Worm (Caenorhabditis elegans) whole organism, L3 larva: ENCODE data around the gene let-756.

Experiments used
- R02D3.7 ChIP-seq: fragments of 150-350 bp; optimal IDR thresholded peaks from 2 replicates; lab custom pipeline; 2014; ENCODE audit warnings: missing biosample characterization, missing genetic modification characterization
- aly-2 ChIP-seq: fragments of 150-350 bp; optimal IDR thresholded peaks from 2 replicates; lab custom pipeline; 2014; ENCODE audit warnings: missing biosample characterization, missing genetic modification characterization
- ama-1 ChIP-seq: fragments of 150-350 bp; optimal IDR thresholded peaks from 2 replicates; lab custom pipeline; 2018
- ceh-16 ChIP-seq: sonication (generic microtip); optimal IDR thresholded peaks from 2 replicates; lab custom pipeline; 2017; ENCODE audit warnings: missing biosample characterization, missing genetic modification characterization
- ceh-28 ChIP-seq: fragments of 150-350 bp; optimal IDR thresholded peaks from 2 replicates; lab custom pipeline; 2014; ENCODE audit warnings: missing biosample characterization, missing genetic modification reagents, missing genetic modification characterization
- ceh-82 ChIP-seq: fragments of 150-350 bp; optimal IDR thresholded peaks from 2 replicates; lab custom pipeline; 2014; ENCODE audit warnings: missing biosample characterization, missing genetic modification characterization
- ceh-9 ChIP-seq: sonication (generic microtip); optimal IDR thresholded peaks from 2 replicates; lab custom pipeline; 2018; ENCODE audit warnings: missing biosample characterization, missing genetic modification characterization
- daf-12 ChIP-seq: fragments of 150-350 bp; optimal IDR thresholded peaks from 2 replicates; lab custom pipeline; 2014; ENCODE audit warnings: missing biosample characterization, missing genetic modification reagents, missing genetic modification characterization
- egl-27 ChIP-seq: sonication (generic microtip); optimal IDR thresholded peaks from 4 replicates; lab custom pipeline; 2017; ENCODE audit warnings: missing biosample characterization, missing genetic modification reagents, missing genetic modification characterization
- elt-1 ChIP-seq: fragments of 150-350 bp; optimal IDR thresholded peaks from 2 replicates; lab custom pipeline; 2014; ENCODE audit warnings: missing biosample characterization, missing genetic modification characterization
- elt-2 ChIP-seq: sonication (generic microtip); optimal IDR thresholded peaks from 2 replicates; lab custom pipeline; 2016; ENCODE audit warnings: missing genetic modification reagents, mild to moderate bottlenecking, missing genetic modification characterization, missing compliant biosample characterization
- elt-3 ChIP-seq, 3 experiments: fragments of 150-350 bp in 1 of 3; sonication (generic microtip) in 2 of 3; optimal IDR thresholded peaks; 2 replicates in 2 of 3; 4 replicates in 1 of 3; lab custom pipeline; 2014 to 2017; ENCODE audit warnings: missing biosample characterization in 3 of 3, missing genetic modification characterization in 3 of 3
- eor-1 ChIP-seq, 2 experiments: fragments of 150-350 bp; optimal IDR thresholded peaks; 2 replicates each; lab custom pipeline; 2014 to 2018; ENCODE audit warnings: missing biosample characterization in 2 of 2, missing genetic modification characterization in 2 of 2
- fkh-10 ChIP-seq: sonication (generic microtip); optimal IDR thresholded peaks from 2 replicates; lab custom pipeline; 2017; ENCODE audit warnings: missing biosample characterization, missing genetic modification reagents, missing genetic modification characterization
- fkh-2 ChIP-seq: fragments of 150-350 bp; optimal IDR thresholded peaks from 2 replicates; lab custom pipeline; 2014; ENCODE audit warnings: missing biosample characterization, missing genetic modification reagents, missing genetic modification characterization
- fos-1 ChIP-seq: fragments of 150-350 bp; optimal IDR thresholded peaks from 2 replicates; lab custom pipeline; 2014; ENCODE audit warnings: missing biosample characterization, missing genetic modification characterization
- hmg-11 ChIP-seq: sonication (generic microtip); optimal IDR thresholded peaks from 2 replicates; lab custom pipeline; 2016; ENCODE audit warnings: missing genetic modification characterization, missing compliant biosample characterization
- jun-1 ChIP-seq: fragments of 150-350 bp; optimal IDR thresholded peaks from 2 replicates; lab custom pipeline; 2014; ENCODE audit warnings: missing biosample characterization, missing genetic modification reagents, missing genetic modification characterization
- lin-15B ChIP-seq: fragments of 150-350 bp; optimal IDR thresholded peaks from 2 replicates; lab custom pipeline; 2014; ENCODE audit warnings: missing biosample characterization, missing genetic modification characterization
- lin-39 ChIP-seq: fragments of 150-350 bp; optimal IDR thresholded peaks from 2 replicates; lab custom pipeline; 2018; ENCODE audit warnings: missing biosample characterization, missing genetic modification reagents, missing genetic modification characterization
- lsy-12 ChIP-seq: sonication (generic microtip); optimal IDR thresholded peaks from 2 replicates; lab custom pipeline; 2016; ENCODE audit warnings: mild to moderate bottlenecking, missing genetic modification characterization, missing compliant biosample characterization
- mdl-1 ChIP-seq: fragments of 150-350 bp; optimal IDR thresholded peaks from 2 replicates; lab custom pipeline; 2014; ENCODE audit warnings: missing biosample characterization, missing genetic modification characterization
- mml-1 ChIP-seq: fragments of 150-350 bp; sonication (generic microtip); optimal IDR thresholded peaks from 3 replicates; lab custom pipeline; 2014; ENCODE audit warnings: missing biosample characterization, missing genetic modification characterization
- nfya-1 ChIP-seq: sonication (generic microtip); optimal IDR thresholded peaks from 2 replicates; lab custom pipeline; 2017; ENCODE audit warnings: missing genetic modification characterization, mild to moderate bottlenecking, missing compliant biosample characterization, antibody characterized with exemption, moderate library complexity; ENCODE audit not compliant: insufficient read depth
- nhr-12 ChIP-seq: fragments of 150-350 bp; optimal IDR thresholded peaks from 2 replicates; lab custom pipeline; 2014; ENCODE audit warnings: missing biosample characterization, missing genetic modification characterization
- nhr-23 ChIP-seq: fragments of 150-350 bp; optimal IDR thresholded peaks from 2 replicates; lab custom pipeline; 2014; ENCODE audit warnings: missing biosample characterization, missing genetic modification reagents, missing genetic modification characterization
- nhr-237 ChIP-seq: fragments of 150-350 bp; optimal IDR thresholded peaks from 2 replicates; lab custom pipeline; 2014; ENCODE audit warnings: missing biosample characterization, missing genetic modification characterization
- nhr-43 ChIP-seq: sonication (generic microtip); optimal IDR thresholded peaks from 2 replicates; lab custom pipeline; 2016; ENCODE audit warnings: mild to moderate bottlenecking, missing genetic modification characterization, missing compliant biosample characterization; ENCODE audit not compliant: poor library complexity, severe bottlenecking
- nhr-67 ChIP-seq: fragments of 150-350 bp; optimal IDR thresholded peaks from 2 replicates; lab custom pipeline; 2014; ENCODE audit warnings: missing biosample characterization, missing genetic modification characterization
- nhr-76 ChIP-seq: fragments of 150-350 bp; sonication (generic microtip); optimal IDR thresholded peaks from 5 replicates; lab custom pipeline; 2014; ENCODE audit warnings: missing biosample characterization, missing genetic modification characterization
- nhr-77 ChIP-seq: fragments of 150-350 bp; optimal IDR thresholded peaks from 2 replicates; lab custom pipeline; 2014; ENCODE audit warnings: missing biosample characterization, missing genetic modification characterization
- pha-4 ChIP-seq: fragments of 150-350 bp; optimal IDR thresholded peaks from 2 replicates; lab custom pipeline; 2014; ENCODE audit warnings: missing biosample characterization, missing genetic modification reagents, missing genetic modification characterization
- pqm-1 ChIP-seq: fragments of 150-350 bp; optimal IDR thresholded peaks from 2 replicates; lab custom pipeline; 2017; ENCODE audit warnings: missing biosample characterization, missing genetic modification characterization, inconsistent platforms
- skn-1 ChIP-seq: fragments of 150-350 bp; optimal IDR thresholded peaks from 2 replicates; lab custom pipeline; 2014; ENCODE audit warnings: missing biosample characterization, missing genetic modification characterization
- snpc-4 ChIP-seq: fragments of 150-350 bp; optimal IDR thresholded peaks from 2 replicates; lab custom pipeline; 2014; ENCODE audit warnings: missing biosample characterization, missing genetic modification characterization
- unc-39 ChIP-seq: sonication (generic microtip); optimal IDR thresholded peaks from 4 replicates; lab custom pipeline; 2017; ENCODE audit warnings: missing biosample characterization, missing genetic modification characterization
- ztf-11 ChIP-seq: fragments of 150-350 bp; optimal IDR thresholded peaks from 2 replicates; lab custom pipeline; 2014; ENCODE audit warnings: missing biosample characterization, missing genetic modification characterization
- ztf-4 ChIP-seq: fragments of 150-350 bp; optimal IDR thresholded peaks from 2 replicates; lab custom pipeline; 2014; ENCODE audit warnings: missing biosample characterization, missing genetic modification characterization

The let-756 gene

ce11 chrIII:6421473-6421872 is 14.5 kb downstream of the let-756 start:
- TF ChIP-seq ceh-16 (tag; lab: Kevin White, UChicago) (no peak), ceh-9 (no peak), R02D3.7 (no peak), ztf-4 (tag; lab: Kevin White, UChicago) (no peak), nhr-67 (tag; lab: Kevin White, UChicago) (no peak), fkh-10 (GFP tag; lab: Kevin White, UChicago) (no peak), nhr-23 (tag; lab: Kevin White, UChicago) (no peak), lsy-12 (tag; lab: Kevin White, UChicago) (no peak), mml-1 (tag; lab: Kevin White, UChicago) (no peak), jun-1 (tag; lab: Kevin White, UChicago) (no peak), mdl-1 (no peak), ceh-82 (tag; lab: Kevin White, UChicago) (no peak), unc-39 (no peak), daf-12 (tag; lab: Kevin White, UChicago) (no peak)

ce11 chrIII:6421973-6422511 is 15.1 kb downstream of the let-756 start:
- no peak for TF ChIP-seq nhr-237
- peak; percentile 89 for TF ChIP-seq pqm-1 (tag; lab: Kevin White, UChicago)
- TF ChIP-seq mdl-1, result peak; percentile 47
- TF ChIP-seq pha-4 (tag; lab: Kevin White, UChicago), result peak; percentile 19
- TF ChIP-seq elt-2 (tag; lab: Kevin White, UChicago), result peak; percentile 91
- TF ChIP-seq elt-3 (tag; optimal IDR thresholded peaks at IDR 0.05; lab: Kevin White, UChicago), result peak in 1 of 3 experiments; percentile 3
- no peak for TF ChIP-seq aly-2 (tag; lab: Kevin White, UChicago)
- TF ChIP-seq nhr-43, result peak; percentile 72
- TF ChIP-seq, all 47 proteins: peak for 6

- TF ChIP-seq pqm-1 (tag; lab: Kevin White, UChicago) (peak; percentile 85), elt-1 (tag; lab: Kevin White, UChicago) (peak; percentile 14), fkh-2 (tag; lab: Kevin White, UChicago) (no peak), jun-1 (tag; lab: Kevin White, UChicago) (peak; percentile 10), ceh-16 (tag; lab: Kevin White, UChicago) (no peak), ceh-28 (tag; lab: Kevin White, UChicago) (no peak), nhr-23 (tag; lab: Kevin White, UChicago) (no peak), nhr-76 (no peak), mdl-1 (no peak), elt-2 (tag; lab: Kevin White, UChicago) (peak; percentile 34), lsy-12 (tag; lab: Kevin White, UChicago) (peak; percentile 2), nhr-77 (tag; lab: Kevin White, UChicago) (no peak), eor-1 (tag; optimal IDR thresholded peaks at IDR 0.05; lab: Kevin White, UChicago) (no peak)
Measured at ce11 chrIII:6422721-6423120, 15.8 kb downstream of the let-756 start.

ce11 chrIII:6427205-6427604 is 20.3 kb downstream of the let-756 start, which contains the start of gene C05D11.8:
Gene C05D11.8, minus strand, starts transcription at chrIII:6427305.
- TF ChIP-seq mdl-1, result no peak
- no peak for TF ChIP-seq nhr-237
- TF ChIP-seq nhr-23 (tag; lab: Kevin White, UChicago), result no peak
- TF ChIP-seq nhr-77 (tag; lab: Kevin White, UChicago), result no peak
- TF ChIP-seq ztf-11, result no peak
- TF ChIP-seq daf-12 (tag; lab: Kevin White, UChicago), result no peak
- TF ChIP-seq egl-27 (tag; lab: Kevin White, UChicago), result no peak
- TF ChIP-seq elt-1 (tag; lab: Kevin White, UChicago), result no peak
- TF ChIP-seq aly-2 (tag; lab: Kevin White, UChicago), result no peak
- no peak for TF ChIP-seq ztf-4 (tag; lab: Kevin White, UChicago)
- TF ChIP-seq ceh-16 (tag; lab: Kevin White, UChicago), result no peak
- no peak for TF ChIP-seq jun-1 (tag; lab: Kevin White, UChicago)
- no peak for TF ChIP-seq nhr-67 (tag; lab: Kevin White, UChicago)
- TF ChIP-seq skn-1 (tag; lab: Kevin White, UChicago), result no peak
- no peak for TF ChIP-seq ama-1 (lab: Kevin White, UChicago)
- no peak for TF ChIP-seq hmg-11
- no peak for TF ChIP-seq elt-2 (tag; lab: Kevin White, UChicago)
- TF ChIP-seq lin-39 (tag; lab: Kevin White, UChicago), result no peak

ce11 chrIII:6430834-6431233 is 23.9 kb downstream of the let-756 start, which contains the start of gene popl-1:
Gene popl-1, minus strand, starts transcription at chrIII:6430934.
- no peak for TF ChIP-seq lin-39 (tag; lab: Kevin White, UChicago)
- no peak for TF ChIP-seq unc-39
- TF ChIP-seq egl-27 (tag; lab: Kevin White, UChicago), result no peak
- TF ChIP-seq fkh-2 (tag; lab: Kevin White, UChicago), result no peak
- no peak for TF ChIP-seq hmg-11
- no peak for TF ChIP-seq ztf-4 (tag; lab: Kevin White, UChicago)
- TF ChIP-seq lin-15B, result no peak
- no peak for TF ChIP-seq ceh-82 (tag; lab: Kevin White, UChicago)
- no peak for TF ChIP-seq nfya-1 (tag; lab: Kevin White, UChicago)
- TF ChIP-seq jun-1 (tag; lab: Kevin White, UChicago), result no peak
- no peak for TF ChIP-seq snpc-4 (tag; lab: Kevin White, UChicago)
- TF ChIP-seq nhr-67 (tag; lab: Kevin White, UChicago), result no peak
- TF ChIP-seq nhr-12 (tag; lab: Kevin White, UChicago), result no peak
- TF ChIP-seq fos-1, result no peak
- TF ChIP-seq nhr-76, result no peak
- TF ChIP-seq ceh-9, result no peak
